Worm (Caenorhabditis elegans) whole organism, L4 larva: ENCODE results near the gene ugt-14.

Source experiments
- D1046.2 ChIP-seq: fragments of 200-800 bp; sonication (Bioruptor generic); IDR thresholded peaks from 2 replicates; pipeline ENCODE4 v1.3.6; 2022; ENCODE audit warnings: missing genetic modification characterization, missing compliant biosample characterization
- F26F4.8 ChIP-seq: fragments of 200-800 bp; sonication (Bioruptor generic); conservative IDR thresholded peaks from 2 replicates; pipeline ENCODE4 v1.3.6; 2022; ENCODE audit warnings: missing genetic modification characterization, missing compliant biosample characterization
- R02D3.7 ChIP-seq: fragments of 150-350 bp; sonication (generic microtip); optimal IDR thresholded peaks from 3 replicates; lab custom pipeline; 2014; ENCODE audit warnings: missing biosample characterization, missing genetic modification characterization
- T20F7.1 ChIP-seq: fragments of 200-800 bp; sonication (Bioruptor generic); optimal IDR thresholded peaks from 2 replicates; lab custom pipeline; 2018; ENCODE audit warnings: mild to moderate bottlenecking, missing genetic modification characterization, missing compliant biosample characterization
- aly-2 ChIP-seq: sonication (generic microtip); optimal IDR thresholded peaks from 2 replicates; lab custom pipeline; 2018; ENCODE audit warnings: missing biosample characterization, missing genetic modification characterization
- ama-1 ChIP-seq: fragments of 150-350 bp; optimal IDR thresholded peaks from 2 replicates; lab custom pipeline; 2014; ENCODE audit warnings: inconsistent platforms, mixed read lengths
- arid-1 ChIP-seq: fragments of 200-800 bp; sonication (Bioruptor generic); conservative IDR thresholded peaks from 2 replicates; pipeline ENCODE4 v1.3.6; 2022; ENCODE audit warnings: missing genetic modification reagents, missing genetic modification characterization, missing compliant biosample characterization
- attf-4 ChIP-seq: sonication (generic microtip); optimal IDR thresholded peaks from 3 replicates; lab custom pipeline; 2017; ENCODE audit warnings: missing biosample characterization, missing genetic modification characterization
- ceh-28 ChIP-seq: fragments of 150-350 bp; optimal IDR thresholded peaks from 2 replicates; lab custom pipeline; 2014; ENCODE audit warnings: missing biosample characterization, missing genetic modification reagents, missing genetic modification characterization
- cey-2 ChIP-seq: sonication (generic microtip); optimal IDR thresholded peaks from 3 replicates; lab custom pipeline; 2017; ENCODE audit warnings: missing genetic modification characterization, mild to moderate bottlenecking, missing compliant biosample characterization, antibody characterized with exemption, borderline replicate concordance; ENCODE audit not compliant: insufficient read depth
- daf-12 ChIP-seq: fragments of 150-350 bp; optimal IDR thresholded peaks from 2 replicates; lab custom pipeline; 2014; ENCODE audit warnings: missing biosample characterization, missing genetic modification reagents, missing genetic modification characterization
- dve-1 ChIP-seq: sonication (generic microtip); optimal IDR thresholded peaks from 2 replicates; lab custom pipeline; 2017; ENCODE audit warnings: antibody characterized with exemption, mild to moderate bottlenecking, missing genetic modification characterization, missing compliant biosample characterization; ENCODE audit not compliant: insufficient read depth
- lim-7 ChIP-seq: fragments of 200-800 bp; sonication (Bioruptor generic); IDR thresholded peaks from 2 replicates; pipeline ENCODE4 v1.3.6; 2022; ENCODE audit warnings: missing genetic modification characterization, missing compliant biosample characterization
- lin-15B ChIP-seq: fragments of 150-350 bp; sonication (generic microtip); optimal IDR thresholded peaks from 3 replicates; lab custom pipeline; 2014; ENCODE audit warnings: missing biosample characterization, missing genetic modification characterization
- lir-3 ChIP-seq: sonication (generic microtip); optimal IDR thresholded peaks from 2 replicates; lab custom pipeline; 2016; ENCODE audit warnings: mild to moderate bottlenecking, missing genetic modification characterization, missing compliant biosample characterization
- madf-5 ChIP-seq, 2 experiments: fragments of 200-800 bp; sonication (Bioruptor generic); IDR thresholded peaks; 2 replicates each; pipeline ENCODE4 v1.3.6; 2022; ENCODE audit warnings: missing compliant biosample characterization in 2 of 2, missing genetic modification characterization in 2 of 2
- madf-9 ChIP-seq: fragments of 200-800 bp; sonication (Bioruptor generic); conservative IDR thresholded peaks from 2 replicates; pipeline ENCODE4 v1.3.6; 2022; ENCODE audit warnings: missing genetic modification reagents, missing genetic modification characterization, missing compliant biosample characterization
- nhr-237 ChIP-seq: sonication (generic microtip); optimal IDR thresholded peaks from 2 replicates; lab custom pipeline; 2017; ENCODE audit warnings: missing biosample characterization, missing genetic modification characterization
- nhr-42 ChIP-seq: fragments of 200-800 bp; sonication (Bioruptor generic); IDR thresholded peaks from 2 replicates; pipeline ENCODE4 v1.3.6; 2022; ENCODE audit warnings: missing genetic modification characterization, missing compliant biosample characterization
- nhr-76 ChIP-seq: fragments of 150-350 bp; optimal IDR thresholded peaks from 2 replicates; lab custom pipeline; 2014; ENCODE audit warnings: missing biosample characterization, missing genetic modification characterization
- nhr-77 ChIP-seq: fragments of 150-350 bp; optimal IDR thresholded peaks from 2 replicates; lab custom pipeline; 2014; ENCODE audit warnings: missing biosample characterization, missing genetic modification characterization
- php-3 ChIP-seq: fragments of 200-800 bp; sonication (Bioruptor generic); IDR thresholded peaks from 2 replicates; pipeline ENCODE4 v1.3.6; 2022; ENCODE audit warnings: missing genetic modification reagents, missing genetic modification characterization, missing compliant biosample characterization
- pqm-1 ChIP-seq: sonication (generic microtip); optimal IDR thresholded peaks from 2 replicates; lab custom pipeline; 2017; ENCODE audit warnings: missing biosample characterization, missing genetic modification characterization
- rbr-2 ChIP-seq: sonication (generic microtip); optimal IDR thresholded peaks from 2 replicates; lab custom pipeline; 2016; ENCODE audit warnings: missing genotype, missing genetic modification characterization, missing compliant biosample characterization
- snpc-4 ChIP-seq: fragments of 150-350 bp; optimal IDR thresholded peaks from 2 replicates; lab custom pipeline; 2014; ENCODE audit warnings: missing biosample characterization, missing genetic modification characterization
- spr-1 ChIP-seq: sonication (generic microtip); optimal IDR thresholded peaks from 2 replicates; lab custom pipeline; 2016; ENCODE audit warnings: mild to moderate bottlenecking, missing genetic modification characterization, missing compliant biosample characterization
- spr-3 ChIP-seq: fragments of 200-800 bp; sonication (Bioruptor generic); optimal IDR thresholded peaks from 2 replicates; lab custom pipeline; 2018; ENCODE audit warnings: mild to moderate bottlenecking, missing genetic modification characterization, missing compliant biosample characterization
- tra-1 ChIP-seq: fragments of 200-800 bp; sonication (Bioruptor generic); IDR thresholded peaks from 2 replicates; pipeline ENCODE4 v1.3.6; 2022; ENCODE audit warnings: missing genetic modification reagents, missing genetic modification characterization, missing compliant biosample characterization
- unc-39 ChIP-seq: sonication (generic microtip); optimal IDR thresholded peaks from 2 replicates; lab custom pipeline; 2017; ENCODE audit warnings: missing biosample characterization, missing genetic modification characterization
- unc-62 ChIP-seq, 3 experiments: fragments of 150-350 bp in 1 of 3; sonication (generic microtip); optimal IDR thresholded peaks in 2 of 3; peaks in 1 of 3; 1 replicate in 1 of 3; 2 replicates in 2 of 3; lab custom pipeline; 2014 to 2017; ENCODE audit warnings: missing biosample characterization in 3 of 3, missing genetic modification characterization in 3 of 3, missing genetic modification reagents in 3 of 3, missing genotype in 1 of 3
- zfp-2 ChIP-seq: sonication (generic microtip); optimal IDR thresholded peaks from 2 replicates; lab custom pipeline; 2016; ENCODE audit warnings: mild to moderate bottlenecking, missing genetic modification characterization, missing compliant biosample characterization
- zfp-3 ChIP-seq: fragments of 200-800 bp; sonication (Bioruptor generic); conservative IDR thresholded peaks from 2 replicates; pipeline ENCODE4 v1.3.6; 2022; ENCODE audit warnings: missing genetic modification reagents, missing genetic modification characterization, missing compliant biosample characterization
- zip-2 ChIP-seq: fragments of 150-350 bp; optimal IDR thresholded peaks from 2 replicates; lab custom pipeline; 2014; ENCODE audit warnings: missing biosample characterization, missing genetic modification characterization

Gene ugt-14

DNA sequence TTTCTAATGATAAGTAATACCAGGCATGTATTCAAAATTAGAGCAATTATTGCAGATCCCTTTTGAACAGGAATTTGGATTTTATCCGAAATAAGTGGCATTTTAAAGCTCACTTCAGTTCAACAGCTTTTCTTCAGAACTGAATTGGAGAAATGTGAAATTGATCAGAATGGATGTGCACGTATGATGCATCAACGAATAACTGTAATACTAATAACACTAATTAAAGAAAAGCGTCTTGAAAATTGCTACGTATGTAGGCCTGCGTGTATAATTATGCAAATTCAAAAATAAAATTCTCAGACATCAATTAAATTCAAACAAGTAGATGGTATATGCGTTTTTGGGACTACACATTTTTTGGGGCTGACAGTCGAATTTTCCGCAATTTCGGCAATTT lies 23.8 kb downstream of the ugt-14 start, which contains the start of gene str-205:
Gene str-205, minus strand, starts transcription at position 101 of the 400 bp plus-strand sequence.
- TF ChIP-seq nhr-76 (tag; lab: Kevin White, UChicago) (no peak), aly-2 (tag; lab: Kevin White, UChicago) (no peak), lim-7 (no peak), snpc-4 (tag; lab: Kevin White, UChicago) (no peak), unc-62 (GFP tag; optimal IDR thresholded peaks at IDR 0.05 in 1 of 2; lab: Kevin White, UChicago) (no peak), unc-62 (tag; optimal IDR thresholded peaks at IDR 0.05; lab: Kevin White, UChicago) (no peak), dve-1 (tag; lab: Kevin White, UChicago) (no peak), ama-1 (lab: Kevin White, UChicago) (no peak)

DNA sequence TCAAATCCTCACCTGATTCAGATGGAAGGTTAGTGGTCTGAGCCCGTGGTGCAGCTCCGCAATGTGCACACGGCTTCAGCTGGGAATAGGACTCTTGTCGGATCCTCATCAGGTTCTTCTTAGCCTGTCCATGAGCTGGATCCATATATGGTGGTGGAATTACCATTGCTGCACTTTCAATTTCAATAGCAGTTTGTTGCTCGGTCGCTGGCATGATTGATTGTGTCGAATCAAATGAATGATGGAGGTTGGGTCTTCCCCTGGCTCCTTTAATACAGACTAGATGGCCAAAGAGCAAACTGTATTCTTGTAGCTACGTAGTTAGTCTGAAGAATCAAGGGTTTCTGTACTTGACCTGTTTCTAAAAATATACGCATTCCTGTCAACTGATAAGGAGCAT lies 26.8 kb downstream of the ugt-14 start, which contains the start of gene C02E7.10:
Gene C02E7.10, minus strand, starts transcription at position 232 of the 400 bp plus-strand sequence.
- TF ChIP-seq attf-4 (tag; lab: Kevin White, UChicago): no peak
- TF ChIP-seq php-3 (GFP tag; lab: Robert Waterston, UW): no peak
- TF ChIP-seq madf-5 (GFP tag; IDR thresholded peaks at IDR 0.05; lab: Robert Waterston, UW): no peak
- peak in 1 of 2 experiments; percentile 90 for TF ChIP-seq unc-62 (GFP tag; optimal IDR thresholded peaks at IDR 0.05 in 1 of 2; lab: Kevin White, UChicago)
- no peak for TF ChIP-seq unc-62 (tag; optimal IDR thresholded peaks at IDR 0.05; lab: Kevin White, UChicago)

DNA sequence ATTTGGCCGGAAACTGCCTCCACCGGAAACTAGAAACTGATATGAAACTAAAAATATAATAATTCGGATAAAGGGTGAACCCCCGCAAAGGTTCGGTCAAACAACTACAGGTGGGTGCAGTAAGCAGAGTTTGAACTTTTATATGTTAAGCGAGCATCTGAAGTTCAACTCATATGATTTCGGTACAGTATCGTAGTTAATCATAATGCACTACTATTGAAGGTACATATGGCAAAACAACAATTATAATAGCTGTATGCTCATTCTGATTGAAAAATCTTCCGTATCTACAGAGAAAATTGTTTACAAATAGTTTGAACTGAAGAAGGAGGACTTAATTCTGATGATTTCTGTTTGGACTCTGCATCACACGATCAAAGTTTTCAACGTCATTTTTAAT lies 27.2 kb downstream of the ugt-14 start:
- peak in 1 of 2 experiments; percentile 98 for TF ChIP-seq unc-62 (GFP tag; optimal IDR thresholded peaks at IDR 0.05 in 1 of 2; lab: Kevin White, UChicago)
- TF ChIP-seq unc-62 (tag; optimal IDR thresholded peaks at IDR 0.05; lab: Kevin White, UChicago): no peak
- TF ChIP-seq nhr-77 (tag; lab: Kevin White, UChicago): no peak

DNA sequence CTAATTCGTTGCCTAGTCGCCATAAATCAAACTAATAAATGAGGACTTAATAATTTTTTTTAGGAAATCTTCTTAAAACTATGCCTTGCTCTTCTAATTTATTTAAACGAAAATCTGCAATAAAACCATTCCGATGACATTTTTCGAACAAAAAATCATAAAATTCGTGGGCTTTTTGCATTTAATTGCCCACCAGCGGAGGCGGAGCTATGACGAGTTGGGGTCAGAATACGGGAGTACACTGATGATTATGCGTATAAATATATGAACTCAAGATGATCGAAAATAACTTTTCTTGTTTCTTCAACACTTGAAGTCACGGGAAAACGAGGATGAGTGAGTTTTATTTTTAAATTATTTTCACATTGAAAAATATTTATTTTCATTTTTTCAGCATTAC lies 28.4 kb downstream of the ugt-14 start, which contains the start of gene catp-2:
Gene catp-2, plus strand, starts transcription at position 301 of the 400 bp plus-strand sequence.
- TF ChIP-seq nhr-77 (tag; lab: Kevin White, UChicago): no peak
- no peak for TF ChIP-seq rbr-2 (tag; lab: Kevin White, UChicago)
- no peak for TF ChIP-seq nhr-237 (tag; lab: Kevin White, UChicago)
- TF ChIP-seq T20F7.1 (GFP tag; lab: Kevin White, UChicago): no peak
- no peak for TF ChIP-seq nhr-42 (GFP tag; lab: Robert Waterston, UW)
- TF ChIP-seq zfp-2 (tag; lab: Kevin White, UChicago): no peak
- no peak for TF ChIP-seq spr-3 (GFP tag; lab: Kevin White, UChicago)
- no peak for TF ChIP-seq D1046.2 (GFP tag; lab: Robert Waterston, UW)
- TF ChIP-seq lir-3 (tag; lab: Kevin White, UChicago): no peak
- no peak for TF ChIP-seq unc-62 (GFP tag; optimal IDR thresholded peaks at IDR 0.05 in 1 of 2; lab: Kevin White, UChicago)
- TF ChIP-seq unc-62 (tag; optimal IDR thresholded peaks at IDR 0.05; lab: Kevin White, UChicago): no peak
- TF ChIP-seq lin-15B (tag; lab: Kevin White, UChicago): no peak
- no peak for TF ChIP-seq daf-12
- no peak for TF ChIP-seq unc-39
- TF ChIP-seq tra-1 (GFP tag; lab: Robert Waterston, UW): no peak
- TF ChIP-seq madf-9 (GFP tag; lab: Robert Waterston, UW): no peak
- no peak for TF ChIP-seq arid-1
- TF ChIP-seq dve-1 (tag; lab: Kevin White, UChicago): no peak
- TF ChIP-seq cey-2 (tag; lab: Kevin White, UChicago): no peak
- TF ChIP-seq ceh-28 (tag; lab: Kevin White, UChicago): no peak
- no peak for TF ChIP-seq R02D3.7 (tag; lab: Kevin White, UChicago)

DNA sequence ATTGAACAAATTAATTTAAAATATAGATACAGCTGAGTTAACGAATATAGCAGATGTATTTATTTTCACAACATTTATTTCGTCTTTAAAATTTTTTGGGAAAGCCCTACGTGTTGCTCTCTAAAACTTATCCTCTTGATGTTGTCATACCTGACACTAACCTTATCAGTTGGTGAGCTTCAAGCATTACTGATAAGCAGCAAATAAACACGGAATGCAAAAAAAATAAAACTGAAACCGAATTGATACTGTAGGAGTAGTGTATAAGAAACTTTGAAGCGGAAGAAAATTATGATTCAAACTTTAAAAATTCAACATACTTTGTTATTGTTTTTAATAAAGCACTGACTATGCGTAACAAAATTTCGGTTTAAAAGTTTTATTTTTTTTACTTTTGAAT lies 29.0 kb downstream of the ugt-14 start:
- no peak for TF ChIP-seq F26F4.8 (GFP tag; lab: Robert Waterston, UW)
- peak; percentile 68 for TF ChIP-seq pqm-1 (tag; lab: Kevin White, UChicago)
- no peak for TF ChIP-seq spr-1 (tag; lab: Kevin White, UChicago)
- TF ChIP-seq zip-2 (tag; lab: Kevin White, UChicago): no peak
- TF ChIP-seq zfp-3: no peak
